Worm (Caenorhabditis elegans) whole organism, early embryonic: ENCODE results near the gene pmk-2.

Source experiments
- B0310.2 ChIP-seq: sonication (generic microtip); optimal IDR thresholded peaks from 2 replicates; lab custom pipeline; 2016; ENCODE audit warnings: mild to moderate bottlenecking, missing genetic modification characterization, missing compliant biosample characterization
- F13C5.2 ChIP-seq: sonication (generic microtip); optimal IDR thresholded peaks from 2 replicates; lab custom pipeline; 2017; ENCODE audit warnings: mild to moderate bottlenecking, missing genetic modification characterization, inconsistent platforms, missing compliant biosample characterization
- aly-1 ChIP-seq: sonication (generic microtip); optimal IDR thresholded peaks from 2 replicates; lab custom pipeline; 2016; ENCODE audit warnings: missing genetic modification characterization, missing compliant biosample characterization
- ama-1 ChIP-seq: fragments of 150-350 bp; optimal IDR thresholded peaks from 2 replicates; lab custom pipeline; 2014
- ceh-13 ChIP-seq: fragments of 200-800 bp; sonication (Bioruptor generic); optimal IDR thresholded peaks from 2 replicates; lab custom pipeline; 2018; ENCODE audit warnings: mild to moderate bottlenecking, missing genetic modification characterization, missing compliant biosample characterization
- ceh-36 ChIP-seq: sonication (generic microtip); optimal IDR thresholded peaks from 2 replicates; lab custom pipeline; 2016; ENCODE audit warnings: missing genetic modification characterization, inconsistent platforms, missing compliant biosample characterization
- ets-7 ChIP-seq: sonication (generic microtip); optimal IDR thresholded peaks from 2 replicates; lab custom pipeline; 2016; ENCODE audit warnings: missing genotype, missing genetic modification characterization, missing compliant biosample characterization
- flt-1 ChIP-seq: fragments of 200-800 bp; sonication (Bioruptor generic); IDR thresholded peaks from 2 replicates; pipeline ENCODE4 v1.3.6; 2022; ENCODE audit warnings: missing genetic modification characterization, missing compliant biosample characterization
- hmbx-1 ChIP-seq: sonication (generic microtip); optimal IDR thresholded peaks from 2 replicates; lab custom pipeline; 2016; ENCODE audit warnings: mild to moderate bottlenecking, missing genetic modification characterization, missing compliant biosample characterization
- hmg-4 ChIP-seq: fragments of 200-800 bp; sonication (Bioruptor generic); optimal IDR thresholded peaks from 2 replicates; lab custom pipeline; 2018; ENCODE audit warnings: mild to moderate bottlenecking, missing genetic modification characterization, missing compliant biosample characterization
- hnd-1 ChIP-seq: sonication (generic microtip); optimal IDR thresholded peaks from 2 replicates; lab custom pipeline; 2016; ENCODE audit warnings: missing genetic modification characterization, missing compliant biosample characterization
- pes-1 ChIP-seq: fragments of 200-800 bp; sonication (Bioruptor generic); IDR thresholded peaks from 2 replicates; pipeline ENCODE4 v1.3.6; 2022; ENCODE audit warnings: missing genetic modification reagents, missing genetic modification characterization, missing compliant biosample characterization
- scrt-1 ChIP-seq: fragments of 200-800 bp; sonication (Bioruptor generic); IDR thresholded peaks from 2 replicates; pipeline ENCODE4 v1.3.6; 2022; ENCODE audit warnings: missing genetic modification characterization, missing compliant biosample characterization
- sea-1 ChIP-seq: fragments of 200-800 bp; sonication (Bioruptor generic); conservative IDR thresholded peaks from 2 replicates; pipeline ENCODE4 v1.3.6; 2022; ENCODE audit warnings: missing genetic modification characterization, missing compliant biosample characterization
- tbx-11 ChIP-seq: fragments of 200-800 bp; sonication (Bioruptor generic); IDR thresholded peaks from 2 replicates; pipeline ENCODE4 v1.3.6; 2022; ENCODE audit warnings: missing genetic modification characterization, missing compliant biosample characterization
- tbx-37 ChIP-seq: fragments of 200-800 bp; sonication (Bioruptor generic); conservative IDR thresholded peaks from 2 replicates; pipeline ENCODE4 v1.3.6; 2022; ENCODE audit warnings: missing genetic modification reagents, missing genetic modification characterization, missing compliant biosample characterization
- tra-4 ChIP-seq: sonication (generic microtip); optimal IDR thresholded peaks from 2 replicates; lab custom pipeline; 2017; ENCODE audit warnings: missing genetic modification characterization, missing compliant biosample characterization

The pmk-2 gene

DNA sequence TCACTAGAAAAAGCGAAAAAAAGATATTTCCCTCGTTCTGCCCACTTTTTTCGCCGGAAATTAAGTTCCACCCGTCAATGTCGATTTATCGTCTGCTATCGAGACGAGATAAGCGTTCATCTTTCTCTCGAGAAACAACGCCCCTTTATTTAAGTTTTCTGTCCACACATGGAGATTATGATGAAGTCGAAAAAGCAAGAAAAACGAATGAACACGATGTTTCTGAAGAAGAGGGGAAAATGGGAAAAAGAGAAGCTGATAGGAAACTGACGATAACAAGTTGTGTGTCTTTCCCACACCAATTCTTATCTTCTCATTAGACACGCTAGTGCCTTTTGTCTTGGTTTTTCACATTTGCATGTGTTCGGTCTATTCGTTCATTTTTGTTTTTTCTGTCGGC is 31.5 kb downstream of the pmk-2 start:
- TF ChIP-seq ceh-13 (GFP tag; lab: Kevin White, UChicago) (no peak), hnd-1 (no peak), tra-4 (tag; lab: Kevin White, UChicago) (no peak), B0310.2 (tag; lab: Kevin White, UChicago) (no peak), tbx-11 (no peak), ets-7 (tag; lab: Kevin White, UChicago) (no peak), ceh-36 (tag; lab: Kevin White, UChicago) (no peak), flt-1 (no peak), aly-1 (no peak), tbx-37 (GFP tag; lab: Robert Waterston, UW) (no peak), sea-1 (no peak), hmg-4 (GFP tag; lab: Kevin White, UChicago) (no peak), pes-1 (GFP tag; lab: Robert Waterston, UW) (no peak), ama-1 (lab: Kevin White, UChicago) (no peak)

- no peak for TF ChIP-seq sea-1
- TF ChIP-seq pes-1 (GFP tag; lab: Robert Waterston, UW), result no peak
- TF ChIP-seq hmg-4 (GFP tag; lab: Kevin White, UChicago), result no peak
- TF ChIP-seq hmbx-1 (tag; lab: Kevin White, UChicago), result no peak
- TF ChIP-seq scrt-1 (GFP tag; lab: Robert Waterston, UW), result no peak
- no peak for TF ChIP-seq tra-4 (tag; lab: Kevin White, UChicago)
- TF ChIP-seq ceh-13 (GFP tag; lab: Kevin White, UChicago), result no peak
- no peak for TF ChIP-seq ceh-36 (tag; lab: Kevin White, UChicago)
- TF ChIP-seq flt-1, result no peak
- no peak for TF ChIP-seq hnd-1
- TF ChIP-seq ets-7 (tag; lab: Kevin White, UChicago), result no peak
- no peak for TF ChIP-seq tbx-37 (GFP tag; lab: Robert Waterston, UW)
- no peak for TF ChIP-seq aly-1
- TF ChIP-seq ama-1 (lab: Kevin White, UChicago), result no peak
Measured at ce11 chrIV:8175686-8176532, 32.6 kb downstream of the pmk-2 start, which contains the start of gene pct-1. Gene pct-1, plus strand, starts transcription at chrIV:8176482.

- TF ChIP-seq flt-1 (no peak), hnd-1 (no peak), hmbx-1 (tag; lab: Kevin White, UChicago) (no peak), tra-4 (tag; lab: Kevin White, UChicago) (no peak), F13C5.2 (no peak), pes-1 (GFP tag; lab: Robert Waterston, UW) (no peak)
Measured at ce11 chrIV:8181404-8181803, 38.1 kb downstream of the pmk-2 start.

DNA sequence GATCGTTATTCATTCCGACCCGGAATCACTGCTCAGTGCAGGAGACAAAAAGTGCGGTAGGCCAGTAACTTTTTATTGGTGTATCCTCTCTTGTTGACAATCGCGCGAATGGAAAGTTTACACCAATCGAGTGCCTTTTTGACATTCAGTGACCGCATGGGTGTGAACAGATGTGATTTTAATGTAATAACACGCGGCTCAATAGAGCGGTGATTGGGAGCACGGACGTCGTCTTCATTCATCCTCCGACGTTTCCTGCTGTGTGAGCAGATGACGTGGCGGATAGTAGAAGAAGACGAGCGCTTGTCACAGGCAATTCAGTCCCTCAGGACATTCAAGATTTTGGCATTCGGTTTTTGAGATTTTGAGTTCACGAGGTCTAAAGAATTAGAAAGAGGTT is 39.3 kb downstream of the pmk-2 start:
- no peak for TF ChIP-seq hmbx-1 (tag; lab: Kevin White, UChicago)
- no peak for TF ChIP-seq hnd-1
- no peak for TF ChIP-seq ceh-13 (GFP tag; lab: Kevin White, UChicago)
- TF ChIP-seq ama-1 (lab: Kevin White, UChicago), result no peak

- TF ChIP-seq tbx-37 (GFP tag; lab: Robert Waterston, UW) (no peak), ama-1 (lab: Kevin White, UChicago) (no peak), scrt-1 (GFP tag; lab: Robert Waterston, UW) (no peak), flt-1 (no peak), ets-7 (tag; lab: Kevin White, UChicago) (no peak), hnd-1 (no peak), ceh-13 (GFP tag; lab: Kevin White, UChicago) (no peak), tbx-11 (no peak), F13C5.2 (peak; percentile 15), sea-1 (peak; percentile 57), hmbx-1 (tag; lab: Kevin White, UChicago) (no peak), B0310.2 (tag; lab: Kevin White, UChicago) (no peak), aly-1 (no peak), pes-1 (GFP tag; lab: Robert Waterston, UW) (no peak), tra-4 (tag; lab: Kevin White, UChicago) (no peak), ceh-36 (tag; lab: Kevin White, UChicago) (peak; percentile 55), hmg-4 (GFP tag; lab: Kevin White, UChicago) (peak; percentile 44)
Measured at ce11 chrIV:8183313-8183712, 40.0 kb downstream of the pmk-2 start.

ce11 chrIV:8188421-8189112 is 45.3 kb downstream of the pmk-2 start:
- TF ChIP-seq F13C5.2, result no peak
- TF ChIP-seq pes-1 (GFP tag; lab: Robert Waterston, UW), result 0 out of 2 replicates have a peak, but pooled peaks have one; percentile 30

ce11 chrIV:8189667-8190066 is 46.4 kb downstream of the pmk-2 start:
- TF ChIP-seq ceh-36 (tag; lab: Kevin White, UChicago), result no peak
- no peak for TF ChIP-seq ama-1 (lab: Kevin White, UChicago)
- 0 out of 2 replicates have a peak, but pooled peaks have one; percentile 32 for TF ChIP-seq sea-1

ce11 chrIV:8192878-8193277 is 49.6 kb downstream of the pmk-2 start:
- no peak for TF ChIP-seq tbx-37 (GFP tag; lab: Robert Waterston, UW)
- TF ChIP-seq hnd-1, result no peak
- no peak for TF ChIP-seq tbx-11
- TF ChIP-seq ceh-13 (GFP tag; lab: Kevin White, UChicago), result no peak
- no peak for TF ChIP-seq ceh-36 (tag; lab: Kevin White, UChicago)
- TF ChIP-seq ama-1 (lab: Kevin White, UChicago), result no peak
